Fruit fly (Drosophila melanogaster) whole organism, embryonic: ENCODE results near the gene GstT4.

Source experiments
- Adf1 ChIP-seq: fragments of 200-800 bp; sonication (Bioruptor generic); IDR thresholded peaks from 2 replicates; pipeline ENCODE4 v1.3.6; 2022; ENCODE audit warnings: missing biosample characterization, missing genetic modification characterization
- BEAF-32 ChIP-seq: fragments of 200-800 bp; sonication (Bioruptor generic); optimal IDR thresholded peaks from 3 replicates; lab custom pipeline; 2017; ENCODE audit warnings: missing biosample characterization, missing genetic modification characterization, mild to moderate bottlenecking, moderate library complexity, missing genetic modification reagents
- Bgb ChIP-seq: fragments of 200-800 bp; sonication (Bioruptor generic); IDR thresholded peaks from 2 replicates; pipeline ENCODE4 v1.3.6; 2022; ENCODE audit warnings: missing biosample characterization, missing genetic modification characterization; ENCODE audit not compliant: partially characterized antibody
- CG11560 ChIP-seq: fragments of 200-800 bp; sonication (Bioruptor generic); IDR thresholded peaks from 3 replicates; pipeline ENCODE4 v1.3.6; 2022; ENCODE audit warnings: missing biosample characterization, missing genetic modification characterization
- CG11695 ChIP-seq: fragments of 200-800 bp; sonication (Bioruptor generic); IDR thresholded peaks from 3 replicates; pipeline ENCODE4 v1.3.6; 2022; ENCODE audit warnings: missing biosample characterization, missing genetic modification characterization
- CG12071 ChIP-seq: fragments of 200-800 bp; sonication (Bioruptor generic); optimal IDR thresholded peaks from 3 replicates; lab custom pipeline; 2018; ENCODE audit warnings: missing biosample characterization, mild to moderate bottlenecking, missing genetic modification characterization
- CG13894 ChIP-seq: fragments of 200-800 bp; sonication (Bioruptor generic); optimal IDR thresholded peaks from 3 replicates; lab custom pipeline; 2018; ENCODE audit warnings: missing biosample characterization, mild to moderate bottlenecking, missing genetic modification characterization, moderate library complexity
- CG14014 ChIP-seq: fragments of 200-800 bp; sonication (Bioruptor generic); IDR thresholded peaks from 2 replicates; pipeline ENCODE4 v1.3.6; 2022; ENCODE audit warnings: missing biosample characterization, missing genetic modification characterization
- CG15479 ChIP-seq: fragments of 200-800 bp; sonication (Bioruptor generic); optimal IDR thresholded peaks from 3 replicates; lab custom pipeline; 2019; ENCODE audit warnings: missing biosample characterization, mild to moderate bottlenecking, missing genetic modification characterization, moderate library complexity
- CG1647 ChIP-seq: fragments of 200-800 bp; sonication (Bioruptor generic); optimal IDR thresholded peaks from 3 replicates; lab custom pipeline; 2016; ENCODE audit warnings: missing biosample characterization, missing genetic modification characterization
- CG17829 ChIP-seq: fragments of 200-800 bp; optimal IDR thresholded peaks from 2 replicates; lab custom pipeline; 2019; ENCODE audit warnings: missing biosample characterization, mild to moderate bottlenecking, missing genetic modification characterization, moderate library complexity
- CG17912 ChIP-seq: fragments of 200-800 bp; sonication (Bioruptor generic); optimal IDR thresholded peaks from 2 replicates; lab custom pipeline; 2018; ENCODE audit warnings: missing biosample characterization, mild to moderate bottlenecking, missing genetic modification characterization
- CG1832 ChIP-seq: fragments of 200-800 bp; sonication (Bioruptor generic); optimal IDR thresholded peaks from 2 replicates; lab custom pipeline; 2017; ENCODE audit warnings: missing biosample characterization, mild to moderate bottlenecking, missing genetic modification characterization, inconsistent platforms
- CG30020 ChIP-seq: fragments of 200-800 bp; optimal IDR thresholded peaks from 2 replicates; lab custom pipeline; 2019; ENCODE audit warnings: missing biosample characterization, mild to moderate bottlenecking, missing genetic modification characterization, moderate library complexity
- CG31441 ChIP-seq: fragments of 200-800 bp; sonication (Bioruptor generic); IDR thresholded peaks from 2 replicates; pipeline ENCODE4 v1.3.6; 2022; ENCODE audit warnings: missing biosample characterization, missing genetic modification characterization
- CG4282 ChIP-seq: fragments of 200-800 bp; sonication (Bioruptor generic); optimal IDR thresholded peaks from 2 replicates; lab custom pipeline; 2016; ENCODE audit warnings: missing biosample characterization, missing genetic modification characterization
- CG43689 ChIP-seq: fragments of 200-800 bp; sonication (Bioruptor generic); IDR thresholded peaks from 2 replicates; pipeline ENCODE4 v1.3.6; 2022; ENCODE audit warnings: missing biosample characterization, missing genetic modification characterization
- CG4854 ChIP-seq: fragments of 200-800 bp; sonication (Bioruptor generic); optimal IDR thresholded peaks from 2 replicates; lab custom pipeline; 2016; ENCODE audit warnings: missing biosample characterization, missing genetic modification characterization, inconsistent platforms
- CG6791 ChIP-seq: fragments of 200-800 bp; sonication (Bioruptor generic); IDR thresholded peaks from 3 replicates; pipeline ENCODE4 v1.3.6; 2022; ENCODE audit warnings: missing biosample characterization, missing genetic modification characterization; ENCODE audit not compliant: partially characterized antibody
- CG9215 ChIP-seq: fragments of 200-800 bp; sonication (Bioruptor generic); IDR thresholded peaks from 2 replicates; pipeline ENCODE4 v1.3.6; 2022; ENCODE audit warnings: missing biosample characterization, missing genetic modification characterization
- Dfd ChIP-seq, 2 experiments: fragments of >200 bp; optimal IDR thresholded peaks; 2 replicates each; lab custom pipeline; 2017; ENCODE audit warnings: missing biosample characterization in 2 of 2, missing genetic modification characterization in 2 of 2
- Eip74EF ChIP-seq, 2 experiments: fragments of 200-800 bp in 1 of 2; fragments of >200 bp in 1 of 2; sonication (Bioruptor generic) in 1 of 2; optimal IDR thresholded peaks; 2 replicates each; lab custom pipeline; 2017 to 2019; ENCODE audit warnings: missing biosample characterization in 2 of 2, missing genetic modification characterization in 2 of 2, mild to moderate bottlenecking in 1 of 2, moderate library complexity in 1 of 2
- HHEX ChIP-seq: fragments of 200-800 bp; sonication (Bioruptor generic); optimal IDR thresholded peaks from 3 replicates; lab custom pipeline; 2017; ENCODE audit warnings: missing biosample characterization, mild to moderate bottlenecking, missing genetic modification characterization, missing genetic modification reagents
- HLH54F ChIP-seq: fragments of 200-800 bp; sonication (Bioruptor generic); optimal IDR thresholded peaks from 3 replicates; lab custom pipeline; 2016; ENCODE audit warnings: missing biosample characterization, missing genetic modification characterization
- MBD-R2 ChIP-seq: fragments of 200-800 bp; sonication (Bioruptor generic); IDR thresholded peaks from 2 replicates; pipeline ENCODE4 v1.3.6; 2022; ENCODE audit warnings: missing biosample characterization, missing genetic modification characterization
- MESR4 ChIP-seq: fragments of 200-800 bp; sonication (Bioruptor generic); optimal IDR thresholded peaks from 2 replicates; lab custom pipeline; 2018; ENCODE audit warnings: missing biosample characterization, mild to moderate bottlenecking, missing genetic modification characterization, moderate library complexity
- Poxn ChIP-seq: fragments of 200-800 bp; sonication (Bioruptor generic); IDR thresholded peaks from 2 replicates; pipeline ENCODE4 v1.3.6; 2022; ENCODE audit warnings: missing biosample characterization, missing genetic modification characterization
- Sin3A ChIP-seq: fragments of >200 bp; optimal IDR thresholded peaks from 2 replicates; lab custom pipeline; 2018
- YL-1 ChIP-seq: fragments of 200-800 bp; sonication (Bioruptor generic); optimal IDR thresholded peaks from 3 replicates; lab custom pipeline; 2017; ENCODE audit warnings: missing biosample characterization, mild to moderate bottlenecking, missing genetic modification characterization
- al ChIP-seq: fragments of 200-800 bp; sonication (Bioruptor generic); IDR thresholded peaks from 2 replicates; pipeline ENCODE4 v1.3.6; 2022; ENCODE audit warnings: missing biosample characterization, missing genetic modification characterization
- cwo ChIP-seq: fragments of 200-800 bp; sonication (Bioruptor generic); optimal IDR thresholded peaks from 3 replicates; lab custom pipeline; 2017; ENCODE audit warnings: missing biosample characterization, missing genetic modification characterization, mild to moderate bottlenecking, moderate library complexity, missing genetic modification reagents
- da ChIP-seq: fragments of 200-800 bp; sonication (Bioruptor generic); optimal IDR thresholded peaks from 2 replicates; lab custom pipeline; 2016; ENCODE audit warnings: missing biosample characterization, missing genetic modification characterization
- disco-r ChIP-seq: fragments of 200-800 bp; sonication (Bioruptor generic); optimal IDR thresholded peaks from 2 replicates; lab custom pipeline; 2016; ENCODE audit warnings: missing biosample characterization, missing genetic modification characterization
- gcm ChIP-seq: fragments of 200-800 bp; sonication (Bioruptor generic); optimal IDR thresholded peaks from 2 replicates; lab custom pipeline; 2019; ENCODE audit warnings: missing biosample characterization, mild to moderate bottlenecking, missing genetic modification characterization, moderate library complexity
- gem ChIP-seq: fragments of 200-800 bp; sonication (Bioruptor generic); optimal IDR thresholded peaks from 2 replicates; lab custom pipeline; 2019; ENCODE audit warnings: missing biosample characterization, mild to moderate bottlenecking, missing genetic modification characterization, moderate library complexity
- grau ChIP-seq: fragments of 200-800 bp; optimal IDR thresholded peaks from 3 replicates; lab custom pipeline; 2019; ENCODE audit warnings: missing biosample characterization, mild to moderate bottlenecking, missing genetic modification characterization, moderate library complexity
- gsb-n ChIP-seq: fragments of 200-800 bp; sonication (Bioruptor generic); optimal IDR thresholded peaks from 3 replicates; lab custom pipeline; 2018; ENCODE audit warnings: missing biosample characterization, mild to moderate bottlenecking, missing genetic modification characterization
- hb ChIP-seq: fragments of 200-800 bp; sonication (Bioruptor generic); IDR thresholded peaks from 3 replicates; pipeline ENCODE4 v1.3.6; 2022; ENCODE audit warnings: missing biosample characterization, missing genetic modification characterization; ENCODE audit not compliant: partially characterized antibody
- hbn ChIP-seq: fragments of 200-800 bp; sonication (Bioruptor generic); IDR thresholded peaks from 2 replicates; pipeline ENCODE4 v1.3.6; 2022; ENCODE audit warnings: missing biosample characterization, missing genetic modification characterization; ENCODE audit not compliant: partially characterized antibody
- her ChIP-seq: fragments of 200-800 bp; sonication (Bioruptor generic); optimal IDR thresholded peaks from 2 replicates; lab custom pipeline; 2016; ENCODE audit warnings: missing biosample characterization, missing genetic modification characterization
- pfk ChIP-seq: fragments of 200-800 bp; sonication (Bioruptor generic); optimal IDR thresholded peaks from 2 replicates; lab custom pipeline; 2018; ENCODE audit warnings: missing biosample characterization, mild to moderate bottlenecking, missing genetic modification characterization, moderate library complexity
- pros ChIP-seq: fragments of 200-800 bp; sonication (Bioruptor generic); optimal IDR thresholded peaks from 3 replicates; lab custom pipeline; 2019; ENCODE audit warnings: missing biosample characterization, mild to moderate bottlenecking, missing genetic modification characterization, moderate library complexity
- psq ChIP-seq: fragments of 200-800 bp; sonication (Bioruptor generic); optimal IDR thresholded peaks from 2 replicates; lab custom pipeline; 2017; ENCODE audit warnings: missing biosample characterization, missing genetic modification characterization
- repo ChIP-seq: fragments of 200-800 bp; sonication (Bioruptor generic); optimal IDR thresholded peaks from 2 replicates; lab custom pipeline; 2016; ENCODE audit warnings: missing biosample characterization, missing genetic modification characterization
- run ChIP-seq: fragments of 200-800 bp; sonication (Bioruptor generic); optimal IDR thresholded peaks from 3 replicates; lab custom pipeline; 2018; ENCODE audit warnings: missing biosample characterization, mild to moderate bottlenecking, missing genetic modification characterization
- ssp ChIP-seq: fragments of 200-800 bp; sonication (Bioruptor generic); IDR thresholded peaks from 2 replicates; pipeline ENCODE4 v1.3.6; 2022; ENCODE audit warnings: missing biosample characterization, missing genetic modification characterization
- tx ChIP-seq: fragments of 200-800 bp; sonication (Bioruptor generic); optimal IDR thresholded peaks from 2 replicates; lab custom pipeline; 2016; ENCODE audit warnings: missing biosample characterization, missing genetic modification characterization
- zen2 ChIP-seq: fragments of 200-800 bp; sonication (Bioruptor generic); IDR thresholded peaks from 3 replicates; pipeline ENCODE4 v1.3.6; 2022; ENCODE audit warnings: missing biosample characterization, missing genetic modification characterization; ENCODE audit not compliant: partially characterized antibody
- zfh2 ChIP-seq: fragments of 200-800 bp; sonication (Bioruptor generic); optimal IDR thresholded peaks from 2 replicates; lab custom pipeline; 2016; ENCODE audit warnings: missing biosample characterization, missing genetic modification characterization

Gene GstT4

DNA sequence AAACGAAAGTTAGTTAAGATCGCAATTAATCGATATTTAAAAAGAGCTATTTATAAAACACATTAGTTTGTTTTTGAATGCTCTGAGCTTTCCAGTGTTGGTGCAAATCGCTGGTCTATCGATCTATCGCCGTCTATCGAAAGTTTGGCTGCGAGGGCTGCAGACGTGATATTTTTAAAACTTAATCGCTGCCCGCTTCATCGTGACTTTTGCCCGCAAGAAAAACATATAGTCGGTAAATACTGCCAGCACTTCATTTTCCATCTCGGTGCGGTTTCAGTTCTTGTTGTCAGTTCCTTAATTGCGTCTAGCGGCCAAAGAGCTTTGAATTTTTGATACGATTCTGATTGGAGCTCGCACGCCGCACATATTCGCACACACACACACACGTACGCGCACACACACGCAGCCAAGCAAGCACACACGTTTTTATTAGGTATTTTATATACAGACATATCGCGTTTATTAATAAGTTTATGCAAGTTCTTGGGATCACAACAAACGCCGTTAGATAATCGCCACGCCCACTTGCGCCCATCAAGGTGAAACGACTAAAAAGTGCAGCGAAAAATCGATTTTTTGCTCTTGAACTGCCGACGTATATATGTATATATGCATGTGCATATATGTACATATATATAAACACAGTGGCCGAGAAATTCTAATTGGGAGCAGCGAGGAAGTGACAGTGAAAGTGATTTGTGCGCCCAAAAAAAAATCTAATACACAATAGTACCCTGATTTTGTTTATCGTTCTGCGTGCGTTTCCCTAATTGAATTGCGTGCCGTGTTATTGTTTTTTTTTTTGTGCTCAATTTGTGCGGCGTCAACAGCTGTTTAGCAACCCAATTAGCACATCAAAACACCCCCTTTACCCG, 33.5 kb upstream of the GstT4 start (continued):
- TF ChIP-seq ssp (no peak), Bgb (GFP tag; lab: Robert Waterston, UW) (peak; percentile 76), CG12071 (GFP tag; lab: Kevin White, UChicago) (no peak), zfh2 (GFP tag; lab: Kevin White, UChicago) (peak; percentile 26), grau (tag; lab: Kevin White, UChicago) (peak; percentile 13), CG15479 (GFP tag; lab: Kevin White, UChicago) (no peak), run (tag; lab: Kevin White, UChicago) (no peak), CG11695 (GFP tag; lab: Robert Waterston, UW) (no peak), pros (GFP tag; lab: Kevin White, UChicago) (no peak), CG30020 (tag; lab: Kevin White, UChicago) (no peak), zen2 (GFP tag; lab: Robert Waterston, UW) (no peak; the same call in 2 of the 3 replicates), CG13894 (tag; lab: Kevin White, UChicago) (peak; percentile 6), CG1647 (no peak), gem (tag; lab: Kevin White, UChicago) (peak; percentile 14), her (GFP tag; lab: Kevin White, UChicago) (no peak), hbn (GFP tag; lab: Robert Waterston, UW) (0 out of 2 replicates have a peak, but pooled peaks have one; percentile 38), CG43689 (no peak), CG1832 (GFP tag; lab: Kevin White, UChicago) (no peak), Eip74EF (GFP tag; optimal IDR thresholded peaks at IDR 0.05; lab: Kevin White, UChicago) (no peak), gsb-n (tag; lab: Kevin White, UChicago) (no peak), hb (GFP tag; lab: Robert Waterston, UW) (no peak), HLH54F (GFP tag; lab: Kevin White, UChicago) (peak; percentile 13), CG31441 (GFP tag; lab: Robert Waterston, UW) (peak; percentile 23; the same call in 1 of the 2 replicates), da (GFP tag; lab: Kevin White, UChicago) (no peak), cwo (GFP tag; lab: Kevin White, UChicago) (no peak), CG9215 (GFP tag; lab: Robert Waterston, UW) (no peak), BEAF-32 (GFP tag; lab: Kevin White, UChicago) (peak; percentile 71), repo (GFP tag; lab: Kevin White, UChicago) (no peak), Dfd (GFP tag; optimal IDR thresholded peaks at IDR 0.05; lab: Kevin White, UChicago) (no peak), HHEX (no peak), CG4854 (GFP tag; lab: Kevin White, UChicago) (no peak), MESR4 (no peak), CG11560 (tag; lab: Robert Waterston, UW) (no peak), Sin3A (no peak), tx (GFP tag; lab: Kevin White, UChicago) (no peak), disco-r (no peak), CG17829 (tag; lab: Kevin White, UChicago) (no peak), CG6791 (GFP tag; lab: Robert Waterston, UW) (peak; percentile 70), gcm (no peak), MBD-R2 (GFP tag; lab: Robert Waterston, UW) (peak; percentile 59), CG4282 (GFP tag; lab: Kevin White, UChicago) (no peak), Adf1 (peak; percentile 19; the same call in 1 of the 2 replicates), CG17912 (GFP tag; lab: Kevin White, UChicago) (no peak), pfk (GFP tag; lab: Kevin White, UChicago) (no peak), al (GFP tag; lab: Robert Waterston, UW) (no peak), psq (GFP tag; lab: Kevin White, UChicago) (no peak), Poxn (no peak), CG14014 (GFP tag; lab: Robert Waterston, UW) (no peak), YL-1 (peak; percentile 6)
